Worm (Caenorhabditis elegans): ENCODE results near the gene crn-5.

DNA sequence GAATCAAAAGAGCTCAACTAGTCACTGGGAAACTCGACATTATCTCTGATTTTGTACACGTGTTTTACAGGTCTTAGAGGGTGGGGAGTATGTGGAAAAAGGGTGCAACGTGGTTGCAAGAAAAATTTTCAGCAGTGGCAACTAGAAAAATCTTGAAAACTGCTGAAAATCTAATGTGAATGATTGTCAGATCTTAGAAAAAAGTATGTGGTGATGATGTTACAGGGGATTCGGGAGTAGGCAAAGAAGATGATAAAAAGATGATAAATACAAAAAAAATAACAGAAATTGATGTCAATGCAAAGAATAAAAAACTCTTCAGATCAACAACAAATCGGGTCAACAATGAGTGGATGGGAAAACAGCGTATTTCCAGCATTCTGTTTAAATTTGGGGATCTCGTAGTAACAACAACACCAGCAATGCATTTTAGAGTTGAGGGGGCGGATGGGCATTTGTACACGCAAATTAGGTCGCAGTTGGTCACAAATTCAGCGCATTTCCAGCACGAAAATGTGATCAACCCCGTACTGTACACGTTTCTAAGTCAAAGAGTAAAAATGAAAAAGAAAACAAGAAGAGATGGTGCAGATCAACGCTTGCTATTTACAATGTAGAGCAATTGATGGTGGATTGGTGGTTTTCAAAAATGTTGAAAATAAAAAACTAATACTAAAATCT lies 49.0 kb upstream of the crn-5 start:
- TF ChIP-seq flt-1 (GFP tag; IDR thresholded peaks at IDR 0.05) (no peak), ref-1 (GFP tag; conservative IDR thresholded peaks at IDR 0.05) (no peak; the same call in 1 of the 2 replicates), T22C8.4 (GFP tag; IDR thresholded peaks at IDR 0.05) (no peak), med-1 (GFP tag; optimal IDR thresholded peaks at IDR 0.05; ENCODE audit: insufficient read depth) (no peak), cog-1 (tag; optimal IDR thresholded peaks at IDR 0.05) (no peak), klf-2 (GFP tag; conservative IDR thresholded peaks at IDR 0.05) (no peak), tab-1 (GFP tag; IDR thresholded peaks at IDR 0.05) (no peak), ztf-29 (GFP tag; IDR thresholded peaks at IDR 0.05) (no peak), ztf-23 (GFP tag; IDR thresholded peaks at IDR 0.05) (no peak)

All from whole organism, midembryonic.